Fruit fly (Drosophila melanogaster) whole organism, pupa: ENCODE measurements around the gene CG17221.

Experiments
- CG15710 ChIP-seq: fragments of 200-800 bp; sonication (Bioruptor generic); optimal IDR thresholded peaks from 2 replicates; lab custom pipeline; 2018; ENCODE audit warnings: missing biosample characterization, mild to moderate bottlenecking, missing genetic modification characterization, moderate library complexity
- CG34367 ChIP-seq: fragments of 200-800 bp; sonication (Bioruptor generic); optimal IDR thresholded peaks from 2 replicates; lab custom pipeline; 2018; ENCODE audit warnings: missing biosample characterization, mild to moderate bottlenecking, missing genetic modification characterization
- D1 ChIP-seq: fragments of 200-800 bp; sonication (Bioruptor generic); optimal IDR thresholded peaks from 2 replicates; lab custom pipeline; 2018; ENCODE audit warnings: missing biosample characterization, mild to moderate bottlenecking, missing genetic modification characterization, moderate library complexity
- EcR ChIP-seq: fragments of 200-800 bp; sonication (Bioruptor generic); optimal IDR thresholded peaks from 3 replicates; lab custom pipeline; 2019; ENCODE audit warnings: missing biosample characterization, missing genetic modification characterization, mild to moderate bottlenecking, moderate library complexity, missing genetic modification reagents
- Pif1B ChIP-seq: fragments of 200-800 bp; sonication (Bioruptor generic); optimal IDR thresholded peaks from 3 replicates; lab custom pipeline; 2016; ENCODE audit warnings: missing biosample characterization, missing genetic modification characterization

- no peak for TF ChIP-seq D1 (tag; lab: Kevin White, UChicago)
- TF ChIP-seq CG15710 (tag; lab: Kevin White, UChicago): no peak
- TF ChIP-seq CG34367 (tag; lab: Kevin White, UChicago): no peak
- no peak for TF ChIP-seq EcR (GFP tag; lab: Kevin White, UChicago)
- TF ChIP-seq Pif1B (GFP tag; lab: Kevin White, UChicago): no peak
Measured at dm6 chr2L:3030350-3030749, 9.4 kb upstream of the CG17221 start, which contains the start of gene GABPI.
